Worm (Caenorhabditis elegans) whole organism, late embryonic: Measurements from ENCODE around the gene his-60.
A peak's percentile ranks its signal among the peaks of the same experiment; 100 is the strongest.

ENCODE experiments used
- C08G9.2 ChIP-seq: sonication (generic microtip); optimal IDR thresholded peaks from 2 replicates; lab custom pipeline; 2016; ENCODE audit warnings: mild to moderate bottlenecking, missing genetic modification characterization, moderate library complexity, missing compliant biosample characterization
- C38D4.7 ChIP-seq: fragments of 200-800 bp; sonication (Bioruptor generic); optimal IDR thresholded peaks from 2 replicates; lab custom pipeline; 2018; ENCODE audit warnings: mild to moderate bottlenecking, missing genetic modification characterization, moderate library complexity, missing compliant biosample characterization
- F13H6.1 ChIP-seq: sonication (generic microtip); optimal IDR thresholded peaks from 2 replicates; lab custom pipeline; 2016; ENCODE audit warnings: missing genetic modification characterization, missing compliant biosample characterization
- K02D7.2 ChIP-seq: sonication (generic microtip); optimal IDR thresholded peaks from 2 replicates; lab custom pipeline; 2017; ENCODE audit warnings: mild to moderate bottlenecking, missing genetic modification characterization, missing compliant biosample characterization
- K09A11.1 ChIP-seq: sonication (generic microtip); optimal IDR thresholded peaks from 2 replicates; lab custom pipeline; 2017; ENCODE audit warnings: antibody characterized with exemption, mild to moderate bottlenecking, missing genetic modification characterization, missing compliant biosample characterization; ENCODE audit not compliant: insufficient read depth
- T23F11.4 ChIP-seq: fragments of 200-800 bp; sonication (Bioruptor generic); optimal IDR thresholded peaks from 2 replicates; lab custom pipeline; 2018; ENCODE audit warnings: mild to moderate bottlenecking, missing genetic modification characterization, missing compliant biosample characterization
- Y22D7AL.16 ChIP-seq: sonication (generic microtip); optimal IDR thresholded peaks from 2 replicates; lab custom pipeline; 2016; ENCODE audit warnings: missing genetic modification characterization, missing compliant biosample characterization
- ahr-1 ChIP-seq: sonication (generic microtip); optimal IDR thresholded peaks from 2 replicates; lab custom pipeline; 2016; ENCODE audit warnings: missing genetic modification characterization, missing compliant biosample characterization
- ceh-14 ChIP-seq: sonication (generic microtip); optimal IDR thresholded peaks from 2 replicates; lab custom pipeline; 2016; ENCODE audit warnings: missing genotype, missing genetic modification characterization, missing compliant biosample characterization
- ceh-18 ChIP-seq: sonication (generic microtip); optimal IDR thresholded peaks from 2 replicates; lab custom pipeline; 2016; ENCODE audit warnings: missing genetic modification characterization, missing compliant biosample characterization
- ceh-19 ChIP-seq: fragments of 200-800 bp; sonication (Bioruptor generic); optimal IDR thresholded peaks from 2 replicates; lab custom pipeline; 2018; ENCODE audit warnings: mild to moderate bottlenecking, missing genetic modification characterization, missing compliant biosample characterization
- ceh-2 ChIP-seq: sonication (generic microtip); optimal IDR thresholded peaks from 2 replicates; lab custom pipeline; 2016; ENCODE audit warnings: missing genotype, missing genetic modification characterization, missing compliant biosample characterization
- ceh-24 ChIP-seq: sonication (generic microtip); optimal IDR thresholded peaks from 2 replicates; lab custom pipeline; 2016; ENCODE audit warnings: mild to moderate bottlenecking, missing genetic modification characterization, missing compliant biosample characterization
- ceh-31 ChIP-seq: sonication (generic microtip); optimal IDR thresholded peaks from 2 replicates; lab custom pipeline; 2016; ENCODE audit warnings: missing genetic modification characterization, missing compliant biosample characterization
- ceh-45 ChIP-seq: fragments of 200-800 bp; sonication (Bioruptor generic); IDR thresholded peaks from 2 replicates; pipeline ENCODE4 v1.3.6; 2022; ENCODE audit warnings: missing genetic modification reagents, missing genetic modification characterization, missing compliant biosample characterization
- ceh-48 ChIP-seq: sonication (generic microtip); optimal IDR thresholded peaks from 2 replicates; lab custom pipeline; 2016; ENCODE audit warnings: missing genetic modification characterization, inconsistent platforms, missing compliant biosample characterization
- ceh-6 ChIP-seq: fragments of 200-800 bp; sonication (Bioruptor generic); optimal IDR thresholded peaks from 2 replicates; lab custom pipeline; 2018; ENCODE audit warnings: mild to moderate bottlenecking, missing genetic modification characterization, missing compliant biosample characterization
- ceh-9 ChIP-seq: sonication (generic microtip); optimal IDR thresholded peaks from 2 replicates; lab custom pipeline; 2016; ENCODE audit warnings: mild to moderate bottlenecking, missing genetic modification characterization, inconsistent platforms, missing compliant biosample characterization
- che-1 ChIP-seq: sonication (generic microtip); optimal IDR thresholded peaks from 2 replicates; lab custom pipeline; 2016; ENCODE audit warnings: mild to moderate bottlenecking, missing genetic modification characterization, missing compliant biosample characterization
- dmd-4 ChIP-seq: sonication (generic microtip); optimal IDR thresholded peaks from 2 replicates; lab custom pipeline; 2016; ENCODE audit warnings: borderline replicate concordance, missing genetic modification characterization, missing compliant biosample characterization
- elt-4 ChIP-seq: sonication (generic microtip); optimal IDR thresholded peaks from 2 replicates; lab custom pipeline; 2016; ENCODE audit warnings: missing genetic modification characterization, missing compliant biosample characterization
- ets-4 ChIP-seq: sonication (generic microtip); optimal IDR thresholded peaks from 2 replicates; lab custom pipeline; 2016; ENCODE audit warnings: missing genetic modification characterization, missing compliant biosample characterization
- eyg-1 ChIP-seq: sonication (generic microtip); optimal IDR thresholded peaks from 2 replicates; lab custom pipeline; 2016; ENCODE audit warnings: missing genotype, missing genetic modification characterization, missing compliant biosample characterization
- fkh-10 ChIP-seq: fragments of 150-350 bp; optimal IDR thresholded peaks from 2 replicates; lab custom pipeline; 2014; ENCODE audit warnings: missing biosample characterization, missing genetic modification reagents, missing genetic modification characterization
- fkh-6 ChIP-seq: sonication (generic microtip); optimal IDR thresholded peaks from 2 replicates; lab custom pipeline; 2016; ENCODE audit warnings: missing genetic modification characterization, missing compliant biosample characterization
- gmeb-2 ChIP-seq: sonication (generic microtip); optimal IDR thresholded peaks from 2 replicates; lab custom pipeline; 2016; ENCODE audit warnings: missing genetic modification characterization, inconsistent platforms, missing compliant biosample characterization
- hlh-13 ChIP-seq: fragments of 200-800 bp; sonication (Bioruptor generic); optimal IDR thresholded peaks from 2 replicates; lab custom pipeline; 2018; ENCODE audit warnings: mild to moderate bottlenecking, missing genetic modification characterization, missing compliant biosample characterization
- hlh-15 ChIP-seq: sonication (generic microtip); optimal IDR thresholded peaks from 2 replicates; lab custom pipeline; 2016; ENCODE audit warnings: missing genetic modification characterization, missing compliant biosample characterization
- hlh-30 ChIP-seq: sonication (generic microtip); optimal IDR thresholded peaks from 2 replicates; lab custom pipeline; 2017; ENCODE audit warnings: antibody characterized with exemption, missing genetic modification characterization, missing compliant biosample characterization; ENCODE audit not compliant: insufficient read depth
- hlh-6 ChIP-seq: sonication (generic microtip); optimal IDR thresholded peaks from 2 replicates; lab custom pipeline; 2016; ENCODE audit warnings: missing genotype, missing genetic modification characterization, missing compliant biosample characterization
- hlh-8 ChIP-seq: sonication (generic microtip); optimal IDR thresholded peaks from 2 replicates; lab custom pipeline; 2016; ENCODE audit warnings: missing genotype, missing genetic modification characterization, missing compliant biosample characterization
- lim-6 ChIP-seq: sonication (generic microtip); optimal IDR thresholded peaks from 2 replicates; lab custom pipeline; 2016; ENCODE audit warnings: missing genetic modification characterization, missing compliant biosample characterization
- madf-2 ChIP-seq: sonication (generic microtip); optimal IDR thresholded peaks from 2 replicates; lab custom pipeline; 2017; ENCODE audit warnings: missing genetic modification characterization, missing compliant biosample characterization
- mec-3 ChIP-seq: sonication (generic microtip); optimal IDR thresholded peaks from 2 replicates; lab custom pipeline; 2016; ENCODE audit warnings: borderline replicate concordance, missing genetic modification characterization, missing compliant biosample characterization
- nfya-1 ChIP-seq: sonication (generic microtip); optimal IDR thresholded peaks from 2 replicates; lab custom pipeline; 2017; ENCODE audit warnings: missing genetic modification characterization, mild to moderate bottlenecking, missing compliant biosample characterization, antibody characterized with exemption, moderate library complexity
- odd-2 ChIP-seq: sonication (generic microtip); optimal IDR thresholded peaks from 2 replicates; lab custom pipeline; 2017; ENCODE audit warnings: antibody characterized with exemption, mild to moderate bottlenecking, missing genetic modification characterization, missing compliant biosample characterization
- pag-3 ChIP-seq: sonication (generic microtip); optimal IDR thresholded peaks from 2 replicates; lab custom pipeline; 2016; ENCODE audit warnings: missing compliant biosample characterization, missing genetic modification characterization, borderline replicate concordance
- pha-2 ChIP-seq: sonication (generic microtip); optimal IDR thresholded peaks from 2 replicates; lab custom pipeline; 2017; ENCODE audit warnings: mild to moderate bottlenecking, missing genetic modification characterization, missing compliant biosample characterization
- pha-4 ChIP-seq: fragments of 150-350 bp; optimal IDR thresholded peaks from 2 replicates; lab custom pipeline; 2018; ENCODE audit warnings: missing biosample characterization, missing genetic modification reagents, missing genetic modification characterization
- pqm-1 ChIP-seq: sonication (generic microtip); optimal IDR thresholded peaks from 2 replicates; lab custom pipeline; 2016; ENCODE audit warnings: missing genetic modification characterization, missing compliant biosample characterization
- pros-1 ChIP-seq: fragments of 150-350 bp; optimal IDR thresholded peaks from 2 replicates; lab custom pipeline; 2014; ENCODE audit warnings: missing biosample characterization, missing genetic modification reagents, missing genetic modification characterization
- rnt-1 ChIP-seq: sonication (generic microtip); optimal IDR thresholded peaks from 2 replicates; lab custom pipeline; 2016; ENCODE audit warnings: missing genetic modification characterization, missing compliant biosample characterization
- sox-2 ChIP-seq: fragments of 200-800 bp; sonication (Bioruptor generic); IDR thresholded peaks from 2 replicates; pipeline ENCODE4 v1.3.6; 2022; ENCODE audit warnings: missing genetic modification reagents, missing genetic modification characterization, missing compliant biosample characterization
- syd-9 ChIP-seq: sonication (generic microtip); optimal IDR thresholded peaks from 2 replicates; lab custom pipeline; 2016; ENCODE audit warnings: mild to moderate bottlenecking, missing genetic modification characterization, moderate library complexity, missing compliant biosample characterization
- tbx-2 ChIP-seq: sonication (generic microtip); optimal IDR thresholded peaks from 2 replicates; lab custom pipeline; 2016; ENCODE audit warnings: missing genetic modification characterization, missing compliant biosample characterization
- tbx-7 ChIP-seq: sonication (generic microtip); optimal IDR thresholded peaks from 2 replicates; lab custom pipeline; 2016; ENCODE audit warnings: missing genotype, missing genetic modification characterization, missing compliant biosample characterization
- ttx-3 ChIP-seq: sonication (generic microtip); optimal IDR thresholded peaks from 2 replicates; lab custom pipeline; 2016; ENCODE audit warnings: missing genetic modification reagents, missing genetic modification characterization, missing compliant biosample characterization
- unc-42 ChIP-seq: sonication (generic microtip); optimal IDR thresholded peaks from 2 replicates; lab custom pipeline; 2016; ENCODE audit warnings: missing genotype, missing genetic modification characterization, missing compliant biosample characterization
- unc-55 ChIP-seq: sonication (generic microtip); optimal IDR thresholded peaks from 2 replicates; lab custom pipeline; 2017; ENCODE audit warnings: missing biosample characterization, missing genetic modification reagents, missing genetic modification characterization
- zip-5 ChIP-seq: sonication (generic microtip); optimal IDR thresholded peaks from 2 replicates; lab custom pipeline; 2016; ENCODE audit warnings: missing genetic modification characterization, missing compliant biosample characterization
- ztf-16 ChIP-seq: sonication (generic microtip); optimal IDR thresholded peaks from 2 replicates; lab custom pipeline; 2017; ENCODE audit warnings: missing genetic modification characterization, missing compliant biosample characterization

his-60 gene

DNA sequence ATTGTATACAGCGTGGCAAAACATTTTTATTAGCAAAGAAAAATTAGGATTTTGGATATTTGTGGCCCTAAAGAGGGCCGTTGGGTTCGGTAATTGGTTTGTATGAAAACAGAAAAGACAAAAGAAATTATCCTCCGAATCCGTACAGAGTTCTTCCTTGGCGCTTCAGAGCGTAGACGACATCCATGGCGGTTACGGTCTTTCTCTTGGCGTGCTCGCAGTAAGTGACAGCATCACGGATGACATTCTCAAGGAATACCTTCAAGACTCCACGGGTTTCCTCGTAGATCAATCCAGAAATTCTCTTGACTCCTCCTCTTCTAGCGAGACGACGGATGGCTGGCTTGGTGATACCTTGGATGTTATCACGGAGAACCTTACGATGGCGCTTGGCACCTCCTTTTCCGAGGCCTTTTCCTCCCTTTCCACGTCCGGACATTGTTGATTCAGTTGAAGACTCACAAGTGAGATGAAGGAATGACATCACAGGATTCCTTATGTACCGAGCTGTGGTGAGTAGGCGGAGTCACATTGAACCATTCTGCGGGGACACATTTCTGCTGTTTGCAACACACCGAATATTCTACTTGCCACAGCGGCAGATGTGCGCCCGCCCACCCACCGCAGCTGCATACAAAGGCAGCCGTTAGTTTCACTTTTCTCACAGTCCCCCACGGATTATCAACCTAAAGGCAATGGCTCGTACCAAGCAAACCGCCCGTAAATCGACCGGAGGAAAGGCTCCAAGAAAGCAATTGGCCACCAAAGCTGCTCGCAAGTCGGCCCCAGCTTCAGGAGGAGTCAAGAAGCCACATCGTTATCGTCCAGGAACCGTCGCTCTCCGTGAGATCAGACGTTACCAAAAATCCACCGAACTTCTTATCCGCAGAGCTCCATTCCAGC, at the start of gene his-60, which contains the start of gene his-59:
TSS of gene his-60 (minus strand) at position 439 of the 903 bp plus-strand sequence.
TSS of gene his-59 (plus strand) at position 696 of the 903 bp plus-strand sequence.
- no peak for TF ChIP-seq hlh-6 (tag; lab: Kevin White, UChicago)
- TF ChIP-seq syd-9 (tag; lab: Kevin White, UChicago), result no peak
- no peak for TF ChIP-seq hlh-8
- no peak for TF ChIP-seq madf-2
- TF ChIP-seq zip-5 (tag; lab: Kevin White, UChicago), result no peak
- TF ChIP-seq ceh-6 (GFP tag; lab: Kevin White, UChicago), result peak; percentile 0
- no peak for TF ChIP-seq elt-4 (tag; lab: Kevin White, UChicago)
- no peak for TF ChIP-seq mec-3 (tag; lab: Kevin White, UChicago)
- TF ChIP-seq ztf-16 (tag; lab: Kevin White, UChicago), result peak; percentile 16
- peak; percentile 25 for TF ChIP-seq hlh-30 (tag; lab: Kevin White, UChicago)
- no peak for TF ChIP-seq hlh-15
- no peak for TF ChIP-seq ceh-2 (tag; lab: Kevin White, UChicago)
- no peak for TF ChIP-seq C38D4.7
- no peak for TF ChIP-seq F13H6.1
- TF ChIP-seq pros-1 (tag; lab: Kevin White, UChicago), result peak; percentile 31
- TF ChIP-seq Y22D7AL.16 (tag; lab: Kevin White, UChicago), result no peak
- no peak for TF ChIP-seq ceh-19
- TF ChIP-seq nfya-1 (tag; lab: Kevin White, UChicago), result peak; percentile 33
- TF ChIP-seq hlh-13, result no peak
- TF ChIP-seq T23F11.4 (GFP tag; lab: Kevin White, UChicago), result no peak
- no peak for TF ChIP-seq ttx-3 (tag; lab: Kevin White, UChicago)
- TF ChIP-seq ets-4, result no peak
- TF ChIP-seq odd-2 (tag; lab: Kevin White, UChicago), result no peak
- no peak for TF ChIP-seq lim-6 (tag; lab: Kevin White, UChicago)
- no peak for TF ChIP-seq ceh-18
- TF ChIP-seq rnt-1 (tag; lab: Kevin White, UChicago), result no peak
- TF ChIP-seq gmeb-2 (tag; lab: Kevin White, UChicago), result no peak
- TF ChIP-seq sox-2 (GFP tag; lab: Robert Waterston, UW), result no peak
- no peak for TF ChIP-seq K09A11.1
- peak; percentile 77 for TF ChIP-seq ceh-31
- no peak for TF ChIP-seq ceh-9
- no peak for TF ChIP-seq ahr-1
- no peak for TF ChIP-seq eyg-1 (tag; lab: Kevin White, UChicago)
- TF ChIP-seq ceh-24 (tag; lab: Kevin White, UChicago), result no peak
- no peak for TF ChIP-seq fkh-6 (tag; lab: Kevin White, UChicago)
- TF ChIP-seq che-1 (tag; lab: Kevin White, UChicago), result no peak
- TF ChIP-seq dmd-4, result no peak
- TF ChIP-seq tbx-2 (tag; lab: Kevin White, UChicago), result peak; percentile 76
- peak; percentile 19 for TF ChIP-seq tbx-7 (tag; lab: Kevin White, UChicago)
- no peak for TF ChIP-seq K02D7.2
- no peak for TF ChIP-seq pag-3
- TF ChIP-seq ceh-14 (tag; lab: Kevin White, UChicago), result no peak
- no peak for TF ChIP-seq unc-42 (tag; lab: Kevin White, UChicago)
- TF ChIP-seq C08G9.2 (tag; lab: Kevin White, UChicago), result no peak
- TF ChIP-seq fkh-10 (GFP tag; lab: Kevin White, UChicago), result no peak
- TF ChIP-seq pha-4, result no peak
- no peak for TF ChIP-seq pqm-1 (tag; lab: Kevin White, UChicago)
- no peak for TF ChIP-seq ceh-45 (GFP tag; lab: Robert Waterston, UW)
- TF ChIP-seq ceh-48 (tag; lab: Kevin White, UChicago), result no peak
- no peak for TF ChIP-seq pha-2 (tag; lab: Kevin White, UChicago)
- TF ChIP-seq unc-55 (GFP tag; lab: Kevin White, UChicago), result no peak
